Worm (Caenorhabditis elegans): ENCODE measurements around the gene clec-55.

Gene clec-55

ce11 chrV:14446453-14446852 is 32.6 kb upstream of the clec-55 start:
- no peak for TF ChIP-seq F37D6.2 (tag; optimal IDR thresholded peaks at IDR 0.05)
- TF ChIP-seq daf-19 (GFP tag; conservative IDR thresholded peaks at IDR 0.05), result no peak
- TF ChIP-seq set-16 (GFP tag; IDR thresholded peaks at IDR 0.05), result peak; percentile 51
- TF ChIP-seq zip-2 (tag; optimal IDR thresholded peaks at IDR 0.05), result no peak
- no peak for TF ChIP-seq dmd-6 (GFP tag; IDR thresholded peaks at IDR 0.05)
- TF ChIP-seq tra-1 (GFP tag; IDR thresholded peaks at IDR 0.05), result no peak

- TF ChIP-seq T20F7.1 (GFP tag; optimal IDR thresholded peaks at IDR 0.05), result peak; percentile 95
- TF ChIP-seq mep-1 (tag; optimal IDR thresholded peaks at IDR 0.05), result no peak
- TF ChIP-seq hlh-11 (tag; optimal IDR thresholded peaks at IDR 0.05), result peak; percentile 44
- peak; percentile 56 for TF ChIP-seq dmd-6 (GFP tag; IDR thresholded peaks at IDR 0.05)
- no peak for TF ChIP-seq ztf-11 (tag; optimal IDR thresholded peaks at IDR 0.05)
- no peak for TF ChIP-seq nhr-237 (tag; optimal IDR thresholded peaks at IDR 0.05)
- peak; percentile 48 for TF ChIP-seq nhr-6 (tag; optimal IDR thresholded peaks at IDR 0.05)
- no peak for TF ChIP-seq D1046.2 (GFP tag; IDR thresholded peaks at IDR 0.05)
- peak; percentile 74 for TF ChIP-seq pqm-1 (tag; optimal IDR thresholded peaks at IDR 0.05)
- TF ChIP-seq mes-2 (tag; optimal IDR thresholded peaks at IDR 0.05; ENCODE audit: poor library complexity, severe bottlenecking), result peak; percentile 19
- peak; percentile 68 for TF ChIP-seq nhr-28 (tag; optimal IDR thresholded peaks at IDR 0.05)
- peak; percentile 24 for TF ChIP-seq dve-1 (tag; optimal IDR thresholded peaks at IDR 0.05; ENCODE audit: insufficient read depth)
- TF ChIP-seq rbr-2 (tag; optimal IDR thresholded peaks at IDR 0.05), result no peak
- TF ChIP-seq zip-2 (tag; optimal IDR thresholded peaks at IDR 0.05), result no peak
- no peak for TF ChIP-seq daf-16 (GFP tag; optimal IDR thresholded peaks at IDR 0.05)
- TF ChIP-seq daf-16 (tag; optimal IDR thresholded peaks at IDR 0.05), result peak; percentile 23
Observed at ce11 chrV:14447240-14447763, 31.8 kb upstream of the clec-55 start, which contains the start of the genes dlat-1 and fntb-1. Gene dlat-1, minus strand, starts transcription at chrV:14447290. Gene fntb-1, plus strand, starts transcription at chrV:14447651.

ce11 chrV:14448669-14449068 is 30.4 kb upstream of the clec-55 start:
- no peak for TF ChIP-seq php-3 (GFP tag; IDR thresholded peaks at IDR 0.05)
- no peak for TF ChIP-seq dve-1 (tag; optimal IDR thresholded peaks at IDR 0.05; ENCODE audit: insufficient read depth)
- TF ChIP-seq mxl-2 (GFP tag; conservative IDR thresholded peaks at IDR 0.05), result peak; percentile 63; the same call in 1 of the 2 replicates
- peak; percentile 38 for TF ChIP-seq mxl-3 (GFP tag; optimal IDR thresholded peaks at IDR 0.05)
- TF ChIP-seq Y105C5A.15 (GFP tag; IDR thresholded peaks at IDR 0.05), result no peak
- peak; percentile 26; the same call in 1 of the 2 replicates for TF ChIP-seq dmd-6 (GFP tag; IDR thresholded peaks at IDR 0.05)
- TF ChIP-seq lin-13 (GFP tag; optimal IDR thresholded peaks at IDR 0.05), result no peak
- no peak for TF ChIP-seq ZK337.2 (GFP tag; IDR thresholded peaks at IDR 0.05)
- TF ChIP-seq aha-1 (tag), result no peak
- no peak for TF ChIP-seq hlh-11 (tag; optimal IDR thresholded peaks at IDR 0.05)
- TF ChIP-seq hlh-30 (tag; optimal IDR thresholded peaks at IDR 0.05; ENCODE audit: insufficient read depth), result peak; percentile 58
- TF ChIP-seq nhr-28 (tag; optimal IDR thresholded peaks at IDR 0.05), result peak; percentile 37

ce11 chrV:14449397-14449796 is 29.7 kb upstream of the clec-55 start, which contains the start of gene F23B12.7:
Gene F23B12.7, plus strand, starts transcription at chrV:14449697.
- TF ChIP-seq nhr-41 (GFP tag; IDR thresholded peaks at IDR 0.05) (no peak), ama-1 (optimal IDR thresholded peaks at IDR 0.05) (peak; percentile 12), ceh-44 (GFP tag; IDR thresholded peaks at IDR 0.05) (no peak)

- 0 out of 2 replicates have a peak, but pooled peaks have one; percentile 7 for TF ChIP-seq lim-7 (GFP tag; IDR thresholded peaks at IDR 0.05)
- peak; percentile 63 for TF ChIP-seq lin-38 (GFP tag; IDR thresholded peaks at IDR 0.05)
- peak; percentile 73 for TF ChIP-seq dpl-1 (GFP tag; optimal IDR thresholded peaks at IDR 0.05)
- peak; percentile 70 for TF ChIP-seq aha-1 (tag)
- TF ChIP-seq mes-2 (tag; optimal IDR thresholded peaks at IDR 0.05; ENCODE audit: poor library complexity, severe bottlenecking), result peak; percentile 25
- no peak for TF ChIP-seq mdt-29 (GFP tag; IDR thresholded peaks at IDR 0.05)
- no peak for TF ChIP-seq spr-3 (GFP tag; optimal IDR thresholded peaks at IDR 0.05)
Observed at ce11 chrV:14456626-14457025, 22.5 kb upstream of the clec-55 start, which contains the start of gene bmk-1. Gene bmk-1, minus strand, starts transcription at chrV:14456984.

Measured in whole organism, L4 larva.